Worm (Caenorhabditis elegans): ENCODE results near the gene acdh-11.

ce11 chrIII:10577782-10578181, 11.7 kb downstream of the acdh-11 start:
- no peak for TF ChIP-seq jun-1 (tag; optimal IDR thresholded peaks at IDR 0.05)
- no peak for TF ChIP-seq ceh-28 (tag; optimal IDR thresholded peaks at IDR 0.05)
- TF ChIP-seq fkh-10 (GFP tag; optimal IDR thresholded peaks at IDR 0.05), result no peak
- no peak for TF ChIP-seq ceh-9 (tag; optimal IDR thresholded peaks at IDR 0.05)
- TF ChIP-seq snpc-4 (tag; optimal IDR thresholded peaks at IDR 0.05), result no peak
- TF ChIP-seq unc-62 (GFP tag; optimal IDR thresholded peaks at IDR 0.05), result no peak
- TF ChIP-seq ama-1 (optimal IDR thresholded peaks at IDR 0.05), result no peak
- peak; percentile 49 for TF ChIP-seq nhr-25 (tag; optimal IDR thresholded peaks at IDR 0.05)
- TF ChIP-seq nhr-77 (tag; optimal IDR thresholded peaks at IDR 0.05), result no peak
- no peak for TF ChIP-seq nhr-76 (tag; optimal IDR thresholded peaks at IDR 0.05)
- TF ChIP-seq nfya-1 (tag; optimal IDR thresholded peaks at IDR 0.05; ENCODE audit: insufficient read depth), result no peak
- no peak for TF ChIP-seq unc-39 (tag; optimal IDR thresholded peaks at IDR 0.05)
